Worm (Caenorhabditis elegans) whole organism, early embryonic: Measurements from ENCODE around the gene asp-4.
A peak's percentile ranks its signal among the peaks of the same experiment; 100 is the strongest.

Experiments used
- B0310.2 ChIP-seq: sonication (generic microtip); optimal IDR thresholded peaks from 2 replicates; lab custom pipeline; 2016; ENCODE audit warnings: mild to moderate bottlenecking, missing genetic modification characterization, missing compliant biosample characterization
- F13C5.2 ChIP-seq: sonication (generic microtip); optimal IDR thresholded peaks from 2 replicates; lab custom pipeline; 2017; ENCODE audit warnings: mild to moderate bottlenecking, missing genetic modification characterization, inconsistent platforms, missing compliant biosample characterization
- aly-1 ChIP-seq: sonication (generic microtip); optimal IDR thresholded peaks from 2 replicates; lab custom pipeline; 2016; ENCODE audit warnings: missing genetic modification characterization, missing compliant biosample characterization
- ama-1 ChIP-seq: fragments of 150-350 bp; optimal IDR thresholded peaks from 2 replicates; lab custom pipeline; 2014
- ceh-13 ChIP-seq: fragments of 200-800 bp; sonication (Bioruptor generic); optimal IDR thresholded peaks from 2 replicates; lab custom pipeline; 2018; ENCODE audit warnings: mild to moderate bottlenecking, missing genetic modification characterization, missing compliant biosample characterization
- ceh-36 ChIP-seq: sonication (generic microtip); optimal IDR thresholded peaks from 2 replicates; lab custom pipeline; 2016; ENCODE audit warnings: missing genetic modification characterization, inconsistent platforms, missing compliant biosample characterization
- ets-7 ChIP-seq: sonication (generic microtip); optimal IDR thresholded peaks from 2 replicates; lab custom pipeline; 2016; ENCODE audit warnings: missing genotype, missing genetic modification characterization, missing compliant biosample characterization
- flt-1 ChIP-seq: fragments of 200-800 bp; sonication (Bioruptor generic); IDR thresholded peaks from 2 replicates; pipeline ENCODE4 v1.3.6; 2022; ENCODE audit warnings: missing genetic modification characterization, missing compliant biosample characterization
- hmbx-1 ChIP-seq: sonication (generic microtip); optimal IDR thresholded peaks from 2 replicates; lab custom pipeline; 2016; ENCODE audit warnings: mild to moderate bottlenecking, missing genetic modification characterization, missing compliant biosample characterization
- hmg-4 ChIP-seq: fragments of 200-800 bp; sonication (Bioruptor generic); optimal IDR thresholded peaks from 2 replicates; lab custom pipeline; 2018; ENCODE audit warnings: mild to moderate bottlenecking, missing genetic modification characterization, missing compliant biosample characterization
- hnd-1 ChIP-seq: sonication (generic microtip); optimal IDR thresholded peaks from 2 replicates; lab custom pipeline; 2016; ENCODE audit warnings: missing genetic modification characterization, missing compliant biosample characterization
- pes-1 ChIP-seq: fragments of 200-800 bp; sonication (Bioruptor generic); IDR thresholded peaks from 2 replicates; pipeline ENCODE4 v1.3.6; 2022; ENCODE audit warnings: missing genetic modification reagents, missing genetic modification characterization, missing compliant biosample characterization
- scrt-1 ChIP-seq: fragments of 200-800 bp; sonication (Bioruptor generic); IDR thresholded peaks from 2 replicates; pipeline ENCODE4 v1.3.6; 2022; ENCODE audit warnings: missing genetic modification characterization, missing compliant biosample characterization
- sea-1 ChIP-seq: fragments of 200-800 bp; sonication (Bioruptor generic); conservative IDR thresholded peaks from 2 replicates; pipeline ENCODE4 v1.3.6; 2022; ENCODE audit warnings: missing genetic modification characterization, missing compliant biosample characterization
- tbx-11 ChIP-seq: fragments of 200-800 bp; sonication (Bioruptor generic); IDR thresholded peaks from 2 replicates; pipeline ENCODE4 v1.3.6; 2022; ENCODE audit warnings: missing genetic modification characterization, missing compliant biosample characterization
- tbx-37 ChIP-seq: fragments of 200-800 bp; sonication (Bioruptor generic); conservative IDR thresholded peaks from 2 replicates; pipeline ENCODE4 v1.3.6; 2022; ENCODE audit warnings: missing genetic modification reagents, missing genetic modification characterization, missing compliant biosample characterization
- tra-4 ChIP-seq: sonication (generic microtip); optimal IDR thresholded peaks from 2 replicates; lab custom pipeline; 2017; ENCODE audit warnings: missing genetic modification characterization, missing compliant biosample characterization

Gene asp-4

ce11 chrX:13251354-13251843, 30.1 kb upstream of the asp-4 start:
- peak; percentile 70 for TF ChIP-seq hmg-4 (GFP tag; lab: Kevin White, UChicago)
- TF ChIP-seq tbx-37, result 0 out of 2 replicates have a peak, but pooled peaks have one; percentile 35
- TF ChIP-seq hmbx-1 (tag; lab: Kevin White, UChicago), result no peak
- TF ChIP-seq flt-1 (GFP tag; lab: Robert Waterston, UW), result peak; percentile 29; the same call in 1 of the 2 replicates
- TF ChIP-seq scrt-1, result 0 out of 2 replicates have a peak, but pooled peaks have one; percentile 37
- TF ChIP-seq ama-1 (lab: Kevin White, UChicago), result no peak
- TF ChIP-seq sea-1 (GFP tag; lab: Robert Waterston, UW), result no peak

- TF ChIP-seq ets-7 (no peak), scrt-1 (no peak), hmg-4 (GFP tag; lab: Kevin White, UChicago) (no peak), B0310.2 (tag; lab: Kevin White, UChicago) (no peak), ceh-13 (GFP tag; lab: Kevin White, UChicago) (no peak), aly-1 (tag; lab: Kevin White, UChicago) (no peak), flt-1 (GFP tag; lab: Robert Waterston, UW) (no peak), tbx-37 (no peak), pes-1 (GFP tag; lab: Robert Waterston, UW) (no peak), ama-1 (lab: Kevin White, UChicago) (no peak), hmbx-1 (tag; lab: Kevin White, UChicago) (no peak), tra-4 (tag; lab: Kevin White, UChicago) (no peak), hnd-1 (no peak), ceh-36 (tag; lab: Kevin White, UChicago) (no peak), sea-1 (GFP tag; lab: Robert Waterston, UW) (no peak), F13C5.2 (tag; lab: Kevin White, UChicago) (no peak), tbx-11 (GFP tag; lab: Robert Waterston, UW) (no peak)
Observed at ce11 chrX:13250163-13250562, 28.9 kb upstream of the asp-4 start.

ce11 chrX:13249102-13249501, 27.8 kb upstream of the asp-4 start:
- no peak for TF ChIP-seq scrt-1
- no peak for TF ChIP-seq hmbx-1 (tag; lab: Kevin White, UChicago)

- no peak for TF ChIP-seq hnd-1
- TF ChIP-seq ceh-13 (GFP tag; lab: Kevin White, UChicago), result no peak
- no peak for TF ChIP-seq tra-4 (tag; lab: Kevin White, UChicago)
- TF ChIP-seq ets-7, result no peak
- no peak for TF ChIP-seq flt-1 (GFP tag; lab: Robert Waterston, UW)
- TF ChIP-seq ama-1 (lab: Kevin White, UChicago), result no peak
- TF ChIP-seq ceh-36 (tag; lab: Kevin White, UChicago), result no peak
- no peak for TF ChIP-seq pes-1 (GFP tag; lab: Robert Waterston, UW)
- TF ChIP-seq aly-1 (tag; lab: Kevin White, UChicago), result no peak
- TF ChIP-seq tbx-37, result no peak
- no peak for TF ChIP-seq B0310.2 (tag; lab: Kevin White, UChicago)
- TF ChIP-seq tbx-11 (GFP tag; lab: Robert Waterston, UW), result no peak
Observed at ce11 chrX:13248265-13248664, 27.0 kb upstream of the asp-4 start, which contains the start of gene K08H2.7. Gene K08H2.7, minus strand, starts transcription at chrX:13248437.

- TF ChIP-seq ama-1 (lab: Kevin White, UChicago) (no peak), sea-1 (GFP tag; lab: Robert Waterston, UW) (no peak), hmg-4 (GFP tag; lab: Kevin White, UChicago) (no peak), flt-1 (GFP tag; lab: Robert Waterston, UW) (no peak), hmbx-1 (tag; lab: Kevin White, UChicago) (no peak), ceh-13 (GFP tag; lab: Kevin White, UChicago) (no peak), aly-1 (tag; lab: Kevin White, UChicago) (no peak), ets-7 (no peak), tra-4 (tag; lab: Kevin White, UChicago) (no peak), hnd-1 (no peak), ceh-36 (tag; lab: Kevin White, UChicago) (no peak), B0310.2 (tag; lab: Kevin White, UChicago) (no peak), tbx-11 (GFP tag; lab: Robert Waterston, UW) (no peak), scrt-1 (no peak), pes-1 (GFP tag; lab: Robert Waterston, UW) (no peak), F13C5.2 (tag; lab: Kevin White, UChicago) (no peak), tbx-37 (no peak)
Observed at ce11 chrX:13247614-13248013, 26.4 kb upstream of the asp-4 start.

ce11 chrX:13246668-13247358, 25.6 kb upstream of the asp-4 start:
- TF ChIP-seq pes-1 (GFP tag; lab: Robert Waterston, UW), result no peak
- no peak for TF ChIP-seq ama-1 (lab: Kevin White, UChicago)
- no peak for TF ChIP-seq ets-7
- TF ChIP-seq aly-1 (tag; lab: Kevin White, UChicago), result no peak
- no peak for TF ChIP-seq ceh-36 (tag; lab: Kevin White, UChicago)
- no peak for TF ChIP-seq tra-4 (tag; lab: Kevin White, UChicago)
- TF ChIP-seq hmg-4 (GFP tag; lab: Kevin White, UChicago), result no peak

ce11 chrX:13245090-13245489, 23.8 kb upstream of the asp-4 start, which contains the start of gene hpl-1:
Gene hpl-1, plus strand, starts transcription at chrX:13245390.
- TF ChIP-seq F13C5.2 (tag; lab: Kevin White, UChicago) (no peak), tbx-11 (GFP tag; lab: Robert Waterston, UW) (no peak), B0310.2 (tag; lab: Kevin White, UChicago) (no peak)
